Worm (Caenorhabditis elegans) whole organism, L2 larva: ENCODE measurements around the gene nas-8.

Experiments used
- aly-2 ChIP-seq: fragments of 150-350 bp; optimal IDR thresholded peaks from 2 replicates; lab custom pipeline; 2014; ENCODE audit warnings: missing biosample characterization, missing genetic modification characterization
- fos-1 ChIP-seq: fragments of 150-350 bp; optimal IDR thresholded peaks from 2 replicates; lab custom pipeline; 2014; ENCODE audit warnings: missing biosample characterization, missing genetic modification characterization
- mbf-1 ChIP-seq: sonication (generic microtip); optimal IDR thresholded peaks from 2 replicates; lab custom pipeline; 2017; ENCODE audit warnings: missing biosample characterization, missing genetic modification characterization
- nhr-12 ChIP-seq: fragments of 150-350 bp; optimal IDR thresholded peaks from 2 replicates; lab custom pipeline; 2014; ENCODE audit warnings: missing biosample characterization, missing genetic modification characterization
- snpc-4 ChIP-seq: fragments of 150-350 bp; optimal IDR thresholded peaks from 2 replicates; lab custom pipeline; 2014; ENCODE audit warnings: missing biosample characterization, missing genetic modification characterization
- ztf-4 ChIP-seq: fragments of 150-350 bp; optimal IDR thresholded peaks from 2 replicates; lab custom pipeline; 2014; ENCODE audit warnings: missing biosample characterization, missing genetic modification characterization

DNA sequence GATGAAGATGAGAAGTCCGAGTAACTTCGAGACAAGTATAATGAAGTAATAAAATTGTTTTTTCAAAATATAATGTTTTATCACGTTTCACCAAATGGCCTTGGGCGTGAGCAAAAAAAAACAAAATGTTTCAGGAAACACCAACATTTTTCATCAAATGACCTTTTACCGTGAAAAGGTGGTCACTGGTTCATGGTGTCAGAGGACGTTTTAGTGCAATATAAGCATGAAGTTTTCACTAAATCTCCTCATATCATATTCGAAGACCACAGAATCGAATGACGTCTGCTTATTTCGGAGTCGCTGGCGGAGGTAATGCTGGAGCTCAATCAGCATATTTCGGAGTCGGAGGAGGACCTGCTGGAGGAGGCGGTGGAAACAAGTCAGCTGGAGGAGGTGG is 3.3 kb upstream of the nas-8 start, which contains the start of the genes ZC477.7 and ssq-3:
- TF ChIP-seq snpc-4, result no peak
- TF ChIP-seq aly-2 (tag; lab: Kevin White, UChicago), result no peak
- no peak for TF ChIP-seq ztf-4
- no peak for TF ChIP-seq fos-1
- TF ChIP-seq mbf-1 (tag; lab: Kevin White, UChicago), result no peak
- TF ChIP-seq nhr-12, result no peak
